Fruit fly (Drosophila melanogaster): ENCODE data around the gene CG5139.

DNA sequence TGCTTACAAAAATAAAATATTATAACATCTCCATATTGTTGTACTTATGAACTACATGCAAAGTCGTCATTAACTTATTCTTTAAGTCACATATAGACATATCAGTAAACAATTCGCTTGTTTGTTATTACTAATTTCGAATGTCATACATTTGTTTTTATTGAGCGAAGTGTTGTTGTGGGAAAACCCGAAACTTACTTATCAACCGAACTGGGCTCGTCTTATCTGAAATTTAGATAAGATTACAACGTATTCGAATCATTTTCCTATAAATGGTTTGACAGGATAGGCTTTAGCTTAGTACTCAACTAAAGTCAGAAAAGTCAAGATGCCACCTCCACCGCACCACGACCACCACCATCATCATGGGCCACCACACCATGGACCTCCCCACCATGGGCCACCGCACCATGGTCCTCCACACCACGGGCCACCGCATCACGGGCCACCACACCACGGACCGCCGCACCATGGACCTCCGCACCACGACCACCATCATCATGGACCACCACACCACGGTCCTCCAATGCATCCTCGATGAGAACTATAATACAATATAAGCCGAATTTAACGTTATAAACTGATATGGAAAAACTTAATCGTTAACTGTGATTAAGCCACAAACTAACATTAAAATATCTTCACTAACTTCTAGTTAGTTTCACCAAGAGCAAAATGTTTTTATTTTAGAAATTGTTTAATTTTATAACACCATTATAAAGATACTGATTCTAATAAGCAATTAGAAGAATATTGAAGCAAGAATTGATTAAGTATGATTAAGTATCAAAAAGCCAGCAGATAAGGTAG is 1.1 kb upstream of the CG5139 start, which contains the start of the genes CG43349 and CG5011:
- TF ChIP-seq EcR (GFP tag; optimal IDR thresholded peaks at IDR 0.05): no peak
- no peak for TF ChIP-seq pan (optimal IDR thresholded peaks at IDR 0.05)
- no peak for TF ChIP-seq CG8478 (optimal IDR thresholded peaks at IDR 0.05)
- TF ChIP-seq psq (optimal IDR thresholded peaks at IDR 0.05): no peak
- TF ChIP-seq Dll (optimal IDR thresholded peaks at IDR 0.05): no peak
- no peak for TF ChIP-seq usp (GFP tag; optimal IDR thresholded peaks at IDR 0.05)

Measured in whole organism.